Fruit fly (Drosophila melanogaster) whole organism, embryonic: ENCODE results near the gene CG46523.

Experiments used
- BEAF-32 ChIP-seq: fragments of 200-800 bp; sonication (Bioruptor generic); optimal IDR thresholded peaks from 3 replicates; lab custom pipeline; 2017; ENCODE audit warnings: missing biosample characterization, missing genetic modification characterization, mild to moderate bottlenecking, moderate library complexity, missing genetic modification reagents
- CG11247 ChIP-seq: fragments of 200-800 bp; sonication (Bioruptor generic); IDR thresholded peaks from 2 replicates; pipeline ENCODE4 v1.3.6; 2022; ENCODE audit warnings: missing biosample characterization, missing genetic modification characterization
- CG12155 ChIP-seq: fragments of 200-800 bp; sonication (Bioruptor generic); optimal IDR thresholded peaks from 3 replicates; lab custom pipeline; 2016; ENCODE audit warnings: missing biosample characterization, missing genetic modification characterization
- CG12391 ChIP-seq: fragments of 200-800 bp; sonication (Bioruptor generic); optimal IDR thresholded peaks from 3 replicates; lab custom pipeline; 2018; ENCODE audit warnings: missing biosample characterization, mild to moderate bottlenecking, missing genetic modification characterization, moderate library complexity
- CG13123 ChIP-seq: fragments of 200-800 bp; sonication (Bioruptor generic); optimal IDR thresholded peaks from 2 replicates; lab custom pipeline; 2016; ENCODE audit warnings: missing biosample characterization, missing genetic modification characterization
- CG13296 ChIP-seq: fragments of 200-800 bp; sonication (Bioruptor generic); optimal IDR thresholded peaks from 3 replicates; lab custom pipeline; 2018; ENCODE audit warnings: missing biosample characterization, mild to moderate bottlenecking, missing genetic modification characterization
- CG14710 ChIP-seq: fragments of 200-800 bp; sonication (Bioruptor generic); optimal IDR thresholded peaks from 3 replicates; lab custom pipeline; 2019; ENCODE audit warnings: missing biosample characterization, mild to moderate bottlenecking, missing genetic modification characterization, moderate library complexity
- CG14860 ChIP-seq: fragments of 200-800 bp; sonication (Bioruptor generic); IDR thresholded peaks from 3 replicates; pipeline ENCODE4 v1.3.6; 2022; ENCODE audit warnings: missing biosample characterization, missing genetic modification characterization; ENCODE audit not compliant: partially characterized antibody
- CG1603 ChIP-seq: fragments of 200-800 bp; sonication (Bioruptor generic); optimal IDR thresholded peaks from 2 replicates; lab custom pipeline; 2019; ENCODE audit warnings: missing biosample characterization, mild to moderate bottlenecking, missing genetic modification characterization, moderate library complexity
- CG17328 ChIP-seq: fragments of 200-800 bp; sonication (Bioruptor generic); IDR thresholded peaks from 2 replicates; pipeline ENCODE4 v1.3.6; 2022; ENCODE audit warnings: missing biosample characterization, missing genetic modification characterization
- CG17568 ChIP-seq: fragments of 200-800 bp; sonication (Bioruptor generic); optimal IDR thresholded peaks from 2 replicates; lab custom pipeline; 2018; ENCODE audit warnings: missing biosample characterization, mild to moderate bottlenecking, missing genetic modification characterization, moderate library complexity
- CG18011 ChIP-seq: fragments of 200-800 bp; sonication (Bioruptor generic); optimal IDR thresholded peaks from 2 replicates; lab custom pipeline; 2017; ENCODE audit warnings: missing biosample characterization, missing genetic modification characterization, mild to moderate bottlenecking, moderate library complexity, missing genotype
- CG18764 ChIP-seq: fragments of 200-800 bp; sonication (Bioruptor generic); optimal IDR thresholded peaks from 3 replicates; lab custom pipeline; 2016; ENCODE audit warnings: missing biosample characterization, missing genetic modification characterization
- CG2129 ChIP-seq: fragments of 200-800 bp; sonication (Bioruptor generic); IDR thresholded peaks from 2 replicates; pipeline ENCODE4 v1.3.6; 2022; ENCODE audit warnings: missing biosample characterization, missing genetic modification characterization; ENCODE audit not compliant: partially characterized antibody
- CG4424 ChIP-seq: fragments of 200-800 bp; sonication (Bioruptor generic); optimal IDR thresholded peaks from 3 replicates; lab custom pipeline; 2016; ENCODE audit warnings: missing biosample characterization, missing genetic modification characterization
- CG8089 ChIP-seq: fragments of 200-800 bp; sonication (Bioruptor generic); optimal IDR thresholded peaks from 3 replicates; lab custom pipeline; 2016; ENCODE audit warnings: missing biosample characterization, missing genetic modification characterization
- CG8281 ChIP-seq: fragments of 200-800 bp; sonication (Bioruptor generic); optimal IDR thresholded peaks from 2 replicates; lab custom pipeline; 2018; ENCODE audit warnings: missing biosample characterization, mild to moderate bottlenecking, missing genetic modification characterization, moderate library complexity
- CG9876 ChIP-seq: fragments of 200-800 bp; sonication (Bioruptor generic); optimal IDR thresholded peaks from 2 replicates; lab custom pipeline; 2016; ENCODE audit warnings: missing biosample characterization, missing genetic modification characterization
- Doc2 ChIP-seq: fragments of 200-800 bp; sonication (Bioruptor generic); IDR thresholded peaks from 2 replicates; pipeline ENCODE4 v1.3.6; 2022; ENCODE audit warnings: missing biosample characterization, missing genetic modification characterization
- Dp ChIP-seq: fragments of 200-800 bp; sonication (Bioruptor generic); optimal IDR thresholded peaks from 2 replicates; lab custom pipeline; 2018; ENCODE audit warnings: missing biosample characterization, mild to moderate bottlenecking, missing genetic modification characterization, moderate library complexity
- E2f1 ChIP-seq: fragments of 200-800 bp; sonication (Bioruptor generic); IDR thresholded peaks from 2 replicates; pipeline ENCODE4 v1.3.6; 2022; ENCODE audit warnings: missing biosample characterization, missing genetic modification characterization
- Fer1 ChIP-seq: fragments of 200-800 bp; sonication (Bioruptor generic); optimal IDR thresholded peaks from 2 replicates; lab custom pipeline; 2017; ENCODE audit warnings: missing biosample characterization, mild to moderate bottlenecking, missing genetic modification characterization
- HLHmδ ChIP-seq: fragments of 200-800 bp; sonication (Bioruptor generic); optimal IDR thresholded peaks from 2 replicates; lab custom pipeline; 2018; ENCODE audit warnings: missing biosample characterization, mild to moderate bottlenecking, missing genetic modification characterization, moderate library complexity
- Jarid2 ChIP-seq: fragments of 200-800 bp; sonication (Bioruptor generic); optimal IDR thresholded peaks from 3 replicates; lab custom pipeline; 2017; ENCODE audit warnings: mild to moderate bottlenecking, missing biosample characterization, missing genetic modification reagents, missing genetic modification characterization
- Lpt ChIP-seq: fragments of >200 bp; optimal IDR thresholded peaks from 2 replicates; lab custom pipeline; 2018; ENCODE audit warnings: missing biosample characterization, missing genetic modification characterization
- MBD-R2 ChIP-seq: fragments of 200-800 bp; sonication (Bioruptor generic); IDR thresholded peaks from 2 replicates; pipeline ENCODE4 v1.3.6; 2022; ENCODE audit warnings: missing biosample characterization, missing genetic modification characterization
- MESR4 ChIP-seq: fragments of 200-800 bp; sonication (Bioruptor generic); optimal IDR thresholded peaks from 2 replicates; lab custom pipeline; 2018; ENCODE audit warnings: missing biosample characterization, mild to moderate bottlenecking, missing genetic modification characterization, moderate library complexity
- Med ChIP-seq: fragments of 200-800 bp; sonication (Bioruptor generic); peaks from one replicate; lab custom pipeline; 2016; ENCODE audit warnings: missing biosample characterization, missing genetic modification characterization, mild to moderate bottlenecking, inconsistent platforms, moderate library complexity
- PHDP ChIP-seq: fragments of 200-800 bp; sonication (Bioruptor generic); optimal IDR thresholded peaks from 3 replicates; lab custom pipeline; 2018; ENCODE audit warnings: missing biosample characterization, mild to moderate bottlenecking, missing genetic modification characterization, moderate library complexity
- Sox102F ChIP-seq: fragments of 200-800 bp; sonication (Bioruptor generic); optimal IDR thresholded peaks from 2 replicates; lab custom pipeline; 2018; ENCODE audit warnings: missing biosample characterization, mild to moderate bottlenecking, missing genetic modification characterization, moderate library complexity
- Usf ChIP-seq: fragments of 200-800 bp; sonication (Bioruptor generic); optimal IDR thresholded peaks from 2 replicates; lab custom pipeline; 2017; ENCODE audit warnings: missing genotype, missing biosample characterization, missing genetic modification characterization
- amos ChIP-seq: fragments of 200-800 bp; sonication (Bioruptor generic); IDR thresholded peaks from 2 replicates; pipeline ENCODE4 v1.3.6; 2022; ENCODE audit warnings: missing biosample characterization, missing genetic modification characterization; ENCODE audit not compliant: partially characterized antibody
- ara ChIP-seq: fragments of 200-800 bp; sonication (Bioruptor generic); IDR thresholded peaks from 2 replicates; pipeline ENCODE4 v1.3.6; 2022; ENCODE audit warnings: missing biosample characterization, missing genetic modification characterization
- ase ChIP-seq: fragments of 200-800 bp; sonication (Bioruptor generic); IDR thresholded peaks from 3 replicates; pipeline ENCODE4 v1.3.6; 2022; ENCODE audit warnings: missing biosample characterization, missing genetic modification characterization
- br ChIP-seq: fragments of >200 bp; optimal IDR thresholded peaks from 2 replicates; lab custom pipeline; 2017
- disco-r ChIP-seq: fragments of 200-800 bp; sonication (Bioruptor generic); optimal IDR thresholded peaks from 2 replicates; lab custom pipeline; 2016; ENCODE audit warnings: missing biosample characterization, missing genetic modification characterization
- exex ChIP-seq: fragments of 200-800 bp; sonication (Bioruptor generic); optimal IDR thresholded peaks from 4 replicates; lab custom pipeline; 2018; ENCODE audit warnings: missing biosample characterization, mild to moderate bottlenecking, missing genetic modification characterization, moderate library complexity
- fd64A ChIP-seq: fragments of 200-800 bp; sonication (Bioruptor generic); optimal IDR thresholded peaks from 3 replicates; lab custom pipeline; 2018; ENCODE audit warnings: missing biosample characterization, mild to moderate bottlenecking, missing genetic modification characterization
- insv ChIP-seq, 2 experiments: fragments of 200-800 bp; sonication (Bioruptor generic); optimal IDR thresholded peaks; 3 replicates each; lab custom pipeline; 2016 to 2018; ENCODE audit warnings: missing biosample characterization in 2 of 2, missing genetic modification characterization in 2 of 2
- inv ChIP-seq: fragments of 200-800 bp; sonication (Bioruptor generic); IDR thresholded peaks from 2 replicates; pipeline ENCODE4 v1.3.6; 2022; ENCODE audit warnings: missing biosample characterization, missing genetic modification characterization; ENCODE audit not compliant: partially characterized antibody
- kah ChIP-seq: fragments of 200-800 bp; sonication (Bioruptor generic); optimal IDR thresholded peaks from 2 replicates; lab custom pipeline; 2018; ENCODE audit warnings: missing biosample characterization, mild to moderate bottlenecking, missing genetic modification characterization
- nom ChIP-seq: fragments of 200-800 bp; sonication (Bioruptor generic); optimal IDR thresholded peaks from 2 replicates; lab custom pipeline; 2017; ENCODE audit warnings: missing biosample characterization, missing genetic modification characterization, mild to moderate bottlenecking, moderate library complexity, missing genetic modification reagents
- onecut ChIP-seq: fragments of 200-800 bp; sonication (Bioruptor generic); IDR thresholded peaks from 2 replicates; pipeline ENCODE4 v1.3.6; 2022; ENCODE audit warnings: missing biosample characterization, missing genetic modification characterization
- peb ChIP-seq: fragments of 200-800 bp; sonication (Bioruptor generic); IDR thresholded peaks from 2 replicates; pipeline ENCODE4 v1.3.6; 2022; ENCODE audit warnings: missing biosample characterization, missing genetic modification characterization
- prd ChIP-seq, 3 experiments: fragments of >200 bp in 2 of 3; fragments of 200-800 bp in 1 of 3; sonication (Bioruptor generic) in 1 of 3; optimal IDR thresholded peaks in 2 of 3; IDR thresholded peaks in 1 of 3; 2 replicates in 2 of 3; 3 replicates in 1 of 3; pipeline versions ENCODE4 v1.3.6 to Lab custom; 2017 to 2022; ENCODE audit warnings: missing biosample characterization in 1 of 3, missing genetic modification characterization in 1 of 3
- row ChIP-seq: fragments of 200-800 bp; sonication (Bioruptor generic); IDR thresholded peaks from 3 replicates; pipeline ENCODE4 v1.3.6; 2022; ENCODE audit warnings: missing biosample characterization, missing genetic modification characterization
- vfl ChIP-seq: fragments of 200-800 bp; sonication (Bioruptor generic); optimal IDR thresholded peaks from 2 replicates; lab custom pipeline; 2016; ENCODE audit warnings: missing biosample characterization, missing genetic modification characterization
- vnd ChIP-seq: fragments of 200-800 bp; sonication (Bioruptor generic); IDR thresholded peaks from 3 replicates; pipeline ENCODE4 v1.3.6; 2022; ENCODE audit warnings: missing biosample characterization, missing genetic modification characterization; ENCODE audit not compliant: partially characterized antibody
- zen2 ChIP-seq: fragments of 200-800 bp; sonication (Bioruptor generic); IDR thresholded peaks from 3 replicates; pipeline ENCODE4 v1.3.6; 2022; ENCODE audit warnings: missing biosample characterization, missing genetic modification characterization; ENCODE audit not compliant: partially characterized antibody
- zf30C ChIP-seq: fragments of 200-800 bp; sonication (Bioruptor generic); optimal IDR thresholded peaks from 3 replicates; lab custom pipeline; 2018; ENCODE audit warnings: missing biosample characterization, mild to moderate bottlenecking, missing genetic modification characterization

Gene CG46523

dm6 chr3L:1884652-1885051, 54.3 kb downstream of the CG46523 start, which contains the start of gene Aprt (continued):
- TF ChIP-seq CG12391 (no peak), MBD-R2 (peak; percentile 68; the same call in 1 of the 2 replicates), CG18011 (GFP tag; lab: Kevin White, UChicago) (peak; percentile 29), disco-r (GFP tag; lab: Kevin White, UChicago) (no peak), zen2 (GFP tag; lab: Robert Waterston, UW) (peak; percentile 76), br (lab: Kevin White, UChicago) (no peak), row (GFP tag; lab: Robert Waterston, UW) (no peak; the same call in 2 of the 3 replicates), CG13296 (no peak), CG9876 (GFP tag; lab: Kevin White, UChicago) (no peak), Fer1 (GFP tag; lab: Kevin White, UChicago) (peak; percentile 45), Sox102F (GFP tag; lab: Kevin White, UChicago) (no peak), CG8281 (no peak), kah (GFP tag; lab: Kevin White, UChicago) (peak; percentile 98), Jarid2 (GFP tag; lab: Kevin White, UChicago) (no peak), nom (no peak), vfl (no peak), Doc2 (GFP tag; lab: Robert Waterston, UW) (no peak), CG18764 (GFP tag; lab: Kevin White, UChicago) (no peak), zf30C (GFP tag; lab: Kevin White, UChicago) (no peak), Dp (GFP tag; lab: Kevin White, UChicago) (peak; percentile 96), amos (GFP tag; lab: Robert Waterston, UW) (peak; percentile 81), CG14710 (tag; lab: Kevin White, UChicago) (peak; percentile 15), exex (tag; lab: Kevin White, UChicago) (peak; percentile 60), PHDP (no peak), MESR4 (peak; percentile 46), BEAF-32 (GFP tag; lab: Kevin White, UChicago) (peak; percentile 78), fd64A (GFP tag; lab: Kevin White, UChicago) (no peak), CG2129 (GFP tag; lab: Robert Waterston, UW) (peak; percentile 55; the same call in 1 of the 2 replicates), CG17328 (GFP tag; lab: Robert Waterston, UW) (no peak), inv (GFP tag; lab: Robert Waterston, UW) (peak; percentile 51; the same call in 1 of the 2 replicates), CG14860 (0 out of 3 replicates have a peak, but pooled peaks have one; percentile 31), CG4424 (GFP tag; lab: Kevin White, UChicago) (no peak), HLHmδ (GFP tag; lab: Kevin White, UChicago) (peak; percentile 59), ara (GFP tag; lab: Robert Waterston, UW) (no peak), CG1603 (tag; lab: Kevin White, UChicago) (peak; percentile 47), Med (GFP tag; lab: Kevin White, UChicago) (peak; percentile 25), ase (GFP tag; lab: Robert Waterston, UW) (no peak), CG8089 (GFP tag; lab: Kevin White, UChicago) (no peak), onecut (GFP tag; lab: Robert Waterston, UW) (no peak), CG11247 (GFP tag; lab: Robert Waterston, UW) (no peak), CG12155 (GFP tag; lab: Kevin White, UChicago) (no peak), Usf (GFP tag; lab: Kevin White, UChicago) (no peak), CG13123 (no peak), peb (GFP tag; lab: Robert Waterston, UW) (no peak), vnd (no peak), Lpt (GFP tag; lab: Kevin White, UChicago) (no peak), insv (GFP tag; optimal IDR thresholded peaks at IDR 0.05; lab: Kevin White, UChicago) (no peak), E2f1 (GFP tag; lab: Robert Waterston, UW) (no peak), CG17568 (peak; percentile 2), prd (optimal IDR thresholded peaks at IDR 0.05; lab: Kevin White, UChicago) (no peak), prd (GFP tag; IDR thresholded peaks at IDR 0.05; lab: Robert Waterston, UW) (no peak)
